Worm (Caenorhabditis elegans) whole organism, late embryonic: ENCODE data around the gene gsy-1.

ENCODE experiments used
- K02D7.2 ChIP-seq: sonication (generic microtip); optimal IDR thresholded peaks from 2 replicates; lab custom pipeline; 2017; ENCODE audit warnings: mild to moderate bottlenecking, missing genetic modification characterization, missing compliant biosample characterization
- K09A11.1 ChIP-seq: sonication (generic microtip); optimal IDR thresholded peaks from 2 replicates; lab custom pipeline; 2017; ENCODE audit warnings: antibody characterized with exemption, mild to moderate bottlenecking, missing genetic modification characterization, missing compliant biosample characterization; ENCODE audit not compliant: insufficient read depth
- T23F11.4 ChIP-seq: fragments of 200-800 bp; sonication (Bioruptor generic); optimal IDR thresholded peaks from 2 replicates; lab custom pipeline; 2018; ENCODE audit warnings: mild to moderate bottlenecking, missing genetic modification characterization, missing compliant biosample characterization
- Y22D7AL.16 ChIP-seq: sonication (generic microtip); optimal IDR thresholded peaks from 2 replicates; lab custom pipeline; 2016; ENCODE audit warnings: missing genetic modification characterization, missing compliant biosample characterization
- ahr-1 ChIP-seq: sonication (generic microtip); optimal IDR thresholded peaks from 2 replicates; lab custom pipeline; 2016; ENCODE audit warnings: missing genetic modification characterization, missing compliant biosample characterization
- ceh-14 ChIP-seq: sonication (generic microtip); optimal IDR thresholded peaks from 2 replicates; lab custom pipeline; 2016; ENCODE audit warnings: missing genotype, missing genetic modification characterization, missing compliant biosample characterization
- ceh-31 ChIP-seq: sonication (generic microtip); optimal IDR thresholded peaks from 2 replicates; lab custom pipeline; 2016; ENCODE audit warnings: missing genetic modification characterization, missing compliant biosample characterization
- ceh-34 ChIP-seq: sonication (generic microtip); optimal IDR thresholded peaks from 2 replicates; lab custom pipeline; 2016; ENCODE audit warnings: mild to moderate bottlenecking, missing genetic modification characterization, missing compliant biosample characterization
- ceh-9 ChIP-seq: sonication (generic microtip); optimal IDR thresholded peaks from 2 replicates; lab custom pipeline; 2016; ENCODE audit warnings: mild to moderate bottlenecking, missing genetic modification characterization, inconsistent platforms, missing compliant biosample characterization
- dve-1 ChIP-seq: sonication (generic microtip); optimal IDR thresholded peaks from 2 replicates; lab custom pipeline; 2017; ENCODE audit warnings: antibody characterized with exemption, mild to moderate bottlenecking, missing genetic modification characterization, missing compliant biosample characterization
- elt-2 ChIP-seq: sonication (generic microtip); optimal IDR thresholded peaks from 2 replicates; lab custom pipeline; 2016; ENCODE audit warnings: missing genetic modification reagents, missing genetic modification characterization, missing compliant biosample characterization
- elt-4 ChIP-seq: sonication (generic microtip); optimal IDR thresholded peaks from 2 replicates; lab custom pipeline; 2016; ENCODE audit warnings: missing genetic modification characterization, missing compliant biosample characterization
- ets-4 ChIP-seq: sonication (generic microtip); optimal IDR thresholded peaks from 2 replicates; lab custom pipeline; 2016; ENCODE audit warnings: missing genetic modification characterization, missing compliant biosample characterization
- fkh-6 ChIP-seq: sonication (generic microtip); optimal IDR thresholded peaks from 2 replicates; lab custom pipeline; 2016; ENCODE audit warnings: missing genetic modification characterization, missing compliant biosample characterization
- hlh-6 ChIP-seq: sonication (generic microtip); optimal IDR thresholded peaks from 2 replicates; lab custom pipeline; 2016; ENCODE audit warnings: missing genotype, missing genetic modification characterization, missing compliant biosample characterization
- lim-6 ChIP-seq: sonication (generic microtip); optimal IDR thresholded peaks from 2 replicates; lab custom pipeline; 2016; ENCODE audit warnings: missing genetic modification characterization, missing compliant biosample characterization
- nfya-1 ChIP-seq: sonication (generic microtip); optimal IDR thresholded peaks from 2 replicates; lab custom pipeline; 2017; ENCODE audit warnings: missing genetic modification characterization, mild to moderate bottlenecking, missing compliant biosample characterization, antibody characterized with exemption, moderate library complexity
- odd-2 ChIP-seq: sonication (generic microtip); optimal IDR thresholded peaks from 2 replicates; lab custom pipeline; 2017; ENCODE audit warnings: antibody characterized with exemption, mild to moderate bottlenecking, missing genetic modification characterization, missing compliant biosample characterization
- pax-1 ChIP-seq: fragments of 150-350 bp; optimal IDR thresholded peaks from 2 replicates; lab custom pipeline; 2014; ENCODE audit warnings: missing biosample characterization, missing genetic modification characterization
- pha-4 ChIP-seq: fragments of 150-350 bp; optimal IDR thresholded peaks from 2 replicates; lab custom pipeline; 2018; ENCODE audit warnings: missing biosample characterization, missing genetic modification reagents, missing genetic modification characterization
- pros-1 ChIP-seq: fragments of 150-350 bp; optimal IDR thresholded peaks from 2 replicates; lab custom pipeline; 2014; ENCODE audit warnings: missing biosample characterization, missing genetic modification reagents, missing genetic modification characterization
- ref-2 ChIP-seq: sonication (generic microtip); optimal IDR thresholded peaks from 2 replicates; lab custom pipeline; 2016; ENCODE audit warnings: missing genetic modification characterization, missing compliant biosample characterization
- sox-4 ChIP-seq: sonication (generic microtip); optimal IDR thresholded peaks from 2 replicates; lab custom pipeline; 2017; ENCODE audit warnings: mild to moderate bottlenecking, missing genetic modification characterization, inconsistent platforms, missing compliant biosample characterization
- unc-3 ChIP-seq, 2 experiments: fragments of 200-800 bp in 1 of 2; sonication (Bioruptor generic) in 1 of 2; sonication (generic microtip) in 1 of 2; conservative IDR thresholded peaks in 1 of 2; optimal IDR thresholded peaks in 1 of 2; 2 replicates each; pipeline versions ENCODE4 v1.3.6 to Lab custom; 2016 to 2022; ENCODE audit warnings: missing compliant biosample characterization in 2 of 2, missing genetic modification characterization in 2 of 2, missing genetic modification reagents in 1 of 2

gsy-1 gene

DNA sequence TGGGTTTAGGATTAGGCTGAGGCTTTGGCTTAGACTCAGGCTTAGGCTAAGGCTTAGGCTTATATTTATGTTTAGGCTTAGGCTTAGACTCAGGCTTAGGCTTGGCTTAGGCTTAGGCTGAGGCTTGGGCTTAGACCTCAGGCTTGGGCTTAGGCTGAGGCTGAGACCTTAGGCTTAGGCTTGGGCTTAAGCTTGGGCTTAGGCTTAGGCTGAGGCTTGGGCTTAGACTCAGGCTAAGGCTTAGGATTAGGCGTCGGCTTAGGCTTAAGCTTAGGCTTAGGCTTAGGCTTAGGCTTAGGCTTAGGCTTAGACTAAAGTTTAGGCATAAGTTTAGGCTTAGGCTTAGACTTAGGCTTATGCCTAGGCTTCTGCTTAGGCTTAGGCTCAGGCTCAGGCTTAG is 53.5 kb downstream of the gsy-1 start:
- TF ChIP-seq ceh-31 (no peak), hlh-6 (peak; percentile 71), dve-1 (tag; lab: Kevin White, UChicago) (peak; percentile 96), sox-4 (tag; lab: Kevin White, UChicago) (peak; percentile 10), unc-3 (GFP tag; conservative IDR thresholded peaks at IDR 0.05; lab: Robert Waterston, UW) (no peak), unc-3 (tag; optimal IDR thresholded peaks at IDR 0.05; lab: Kevin White, UChicago) (no peak)
- TF ChIP-seq, all 69 proteins: peak for 3

DNA sequence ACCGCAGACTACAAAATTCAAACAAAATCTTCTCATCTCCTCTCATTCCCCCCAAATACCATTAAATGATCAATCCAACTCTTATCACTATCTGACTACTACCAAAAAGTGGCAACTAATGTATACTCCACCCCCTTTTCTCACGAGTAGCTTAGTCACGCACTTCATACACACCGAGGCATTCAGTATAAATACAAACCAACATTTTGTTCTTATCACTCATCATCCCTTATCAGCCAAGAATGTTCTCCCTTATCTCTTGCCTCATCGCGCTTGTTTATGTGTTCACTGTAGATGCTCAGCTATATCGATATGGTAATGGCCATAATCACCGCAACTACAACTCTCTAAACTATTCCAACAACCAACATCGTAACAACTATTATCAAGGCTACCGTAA is 54.5 kb downstream of the gsy-1 start, which contains the start of gene Y46G5A.36:
Y46G5A.36 (plus strand) TSS at position 243 of the 400 bp plus-strand sequence.
- TF ChIP-seq ahr-1 (no peak), ets-4 (tag; lab: Kevin White, UChicago) (no peak), hlh-6 (no peak), elt-2 (tag; lab: Kevin White, UChicago) (peak; percentile 94)

DNA sequence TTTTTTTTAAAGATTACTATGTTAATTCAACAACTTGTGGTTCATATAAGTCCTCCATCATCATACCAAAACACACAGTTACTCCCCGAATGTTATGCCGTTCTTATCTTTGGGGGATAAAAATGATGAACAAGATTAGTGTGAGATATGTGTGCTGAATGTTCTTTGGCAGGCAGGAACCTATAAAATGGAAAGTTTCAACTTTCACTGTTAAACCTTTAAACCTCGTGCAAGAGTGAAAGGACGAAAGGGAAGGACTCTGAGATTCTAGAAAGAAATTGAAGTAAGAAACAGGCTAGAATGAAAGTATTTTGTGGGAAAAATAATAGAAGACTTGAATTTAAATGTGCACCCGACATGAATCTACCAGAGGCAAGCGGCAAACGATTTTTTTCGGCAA is 57.9 kb downstream of the gsy-1 start:
- no peak for TF ChIP-seq ref-2 (tag; lab: Kevin White, UChicago)
- no peak for TF ChIP-seq fkh-6 (tag; lab: Kevin White, UChicago)
- TF ChIP-seq ceh-9 (tag; lab: Kevin White, UChicago): no peak
- TF ChIP-seq nfya-1 (tag; lab: Kevin White, UChicago): no peak
- no peak for TF ChIP-seq elt-2 (tag; lab: Kevin White, UChicago)
- no peak for TF ChIP-seq ceh-14
- TF ChIP-seq pha-4 (tag; lab: Kevin White, UChicago): no peak
- TF ChIP-seq ceh-34: no peak
- no peak for TF ChIP-seq K02D7.2
- no peak for TF ChIP-seq T23F11.4 (GFP tag; lab: Kevin White, UChicago)
- no peak for TF ChIP-seq odd-2 (tag; lab: Kevin White, UChicago)
- TF ChIP-seq lim-6 (tag; lab: Kevin White, UChicago): no peak
- no peak for TF ChIP-seq elt-4 (tag; lab: Kevin White, UChicago)
- TF ChIP-seq K09A11.1 (tag; lab: Kevin White, UChicago): no peak
- no peak for TF ChIP-seq unc-3 (GFP tag; conservative IDR thresholded peaks at IDR 0.05; lab: Robert Waterston, UW)
- TF ChIP-seq unc-3 (tag; optimal IDR thresholded peaks at IDR 0.05; lab: Kevin White, UChicago): no peak
- TF ChIP-seq dve-1 (tag; lab: Kevin White, UChicago): no peak
- TF ChIP-seq pros-1 (tag; lab: Kevin White, UChicago): no peak

DNA sequence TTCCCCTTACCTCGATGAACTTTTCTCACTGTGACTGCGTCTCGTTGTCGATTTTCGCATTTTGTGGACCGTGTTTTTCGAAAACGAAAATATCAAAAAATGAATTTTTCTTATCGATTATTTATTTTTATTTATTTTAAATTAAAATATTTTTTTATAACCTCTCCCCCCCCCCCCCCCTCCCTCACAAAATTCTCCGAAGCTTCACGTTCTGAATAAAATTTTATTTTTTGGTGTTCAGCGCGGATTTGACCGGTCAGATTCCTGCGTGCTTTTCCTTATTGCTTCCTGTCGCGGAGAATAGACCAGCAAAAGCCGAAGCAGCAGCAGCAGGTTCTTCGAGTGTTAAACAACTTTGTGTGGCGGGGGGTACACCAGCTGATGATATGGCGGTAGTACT is 59.4 kb downstream of the gsy-1 start, which contains the start of gene Y46G5A.22:
Y46G5A.22 (minus strand) TSS at position 101 of the 400 bp plus-strand sequence.
- TF ChIP-seq Y22D7AL.16 (tag; lab: Kevin White, UChicago) (no peak), pax-1 (tag; lab: Kevin White, UChicago) (no peak)
